Worm (Caenorhabditis elegans) whole organism, L4 larva: ENCODE data around the gene E_BE45912.2.

Experiments used
- D1046.2 ChIP-seq: fragments of 200-800 bp; sonication (Bioruptor generic); IDR thresholded peaks from 2 replicates; pipeline ENCODE4 v1.3.6; 2022; ENCODE audit warnings: missing genetic modification characterization, missing compliant biosample characterization
- F37D6.2 ChIP-seq: sonication (generic microtip); optimal IDR thresholded peaks from 2 replicates; lab custom pipeline; 2016; ENCODE audit warnings: mild to moderate bottlenecking, missing genetic modification characterization, missing compliant biosample characterization
- T20F7.1 ChIP-seq: fragments of 200-800 bp; sonication (Bioruptor generic); optimal IDR thresholded peaks from 2 replicates; lab custom pipeline; 2018; ENCODE audit warnings: mild to moderate bottlenecking, missing genetic modification characterization, missing compliant biosample characterization
- Y105C5A.15 ChIP-seq: fragments of 200-800 bp; sonication (Bioruptor generic); IDR thresholded peaks from 2 replicates; pipeline ENCODE4 v1.3.6; 2022; ENCODE audit warnings: missing genetic modification characterization, missing compliant biosample characterization
- Y5F2A.4 ChIP-seq: fragments of 200-800 bp; sonication (Bioruptor generic); optimal IDR thresholded peaks from 2 replicates; lab custom pipeline; 2018; ENCODE audit warnings: mild to moderate bottlenecking, missing genetic modification characterization, missing compliant biosample characterization
- aha-1 ChIP-seq: fragments of 150-350 bp; peaks from one replicate; lab custom pipeline; 2014; ENCODE audit warnings: missing biosample characterization, missing genetic modification characterization
- aly-2 ChIP-seq: sonication (generic microtip); optimal IDR thresholded peaks from 2 replicates; lab custom pipeline; 2018; ENCODE audit warnings: missing biosample characterization, missing genetic modification characterization
- ama-1 ChIP-seq: fragments of 150-350 bp; optimal IDR thresholded peaks from 2 replicates; lab custom pipeline; 2014; ENCODE audit warnings: inconsistent platforms, mixed read lengths
- ceh-62 ChIP-seq: sonication (generic microtip); optimal IDR thresholded peaks from 2 replicates; lab custom pipeline; 2017; ENCODE audit warnings: missing biosample characterization, missing genetic modification characterization
- ceh-82 ChIP-seq: sonication (generic microtip); optimal IDR thresholded peaks from 2 replicates; lab custom pipeline; 2017; ENCODE audit warnings: missing biosample characterization, missing genetic modification characterization
- ces-1 ChIP-seq: fragments of 150-350 bp; sonication (generic microtip); optimal IDR thresholded peaks from 4 replicates; lab custom pipeline; 2014; ENCODE audit warnings: missing biosample characterization, missing genetic modification reagents, missing genetic modification characterization
- cey-2 ChIP-seq: sonication (generic microtip); optimal IDR thresholded peaks from 3 replicates; lab custom pipeline; 2017; ENCODE audit warnings: missing genetic modification characterization, mild to moderate bottlenecking, missing compliant biosample characterization, antibody characterized with exemption, borderline replicate concordance; ENCODE audit not compliant: insufficient read depth
- daf-12 ChIP-seq: fragments of 150-350 bp; optimal IDR thresholded peaks from 2 replicates; lab custom pipeline; 2014; ENCODE audit warnings: missing biosample characterization, missing genetic modification reagents, missing genetic modification characterization
- daf-16 ChIP-seq, 3 experiments: sonication (generic microtip); optimal IDR thresholded peaks; 2 replicates each; lab custom pipeline; 2016 to 2017; ENCODE audit warnings: missing genetic modification characterization in 3 of 3, missing genetic modification reagents in 3 of 3, mild to moderate bottlenecking in 2 of 3, missing compliant biosample characterization in 2 of 3, missing biosample characterization in 1 of 3, moderate library complexity in 1 of 3
- dmd-6 ChIP-seq: fragments of 200-800 bp; sonication (Bioruptor generic); IDR thresholded peaks from 2 replicates; pipeline ENCODE4 v1.3.6; 2022; ENCODE audit warnings: missing genetic modification reagents, missing genetic modification characterization, missing compliant biosample characterization
- duxl-1 ChIP-seq: sonication (generic microtip); optimal IDR thresholded peaks from 2 replicates; lab custom pipeline; 2016; ENCODE audit warnings: mild to moderate bottlenecking, missing genetic modification characterization, moderate library complexity, missing compliant biosample characterization; ENCODE audit not compliant: poor library complexity
- egl-27 ChIP-seq: sonication (generic microtip); optimal IDR thresholded peaks from 3 replicates; lab custom pipeline; 2017; ENCODE audit warnings: missing biosample characterization, missing genetic modification reagents, missing genetic modification characterization
- egl-43 ChIP-seq: fragments of 200-800 bp; sonication (Bioruptor generic); IDR thresholded peaks from 2 replicates; pipeline ENCODE4 v1.3.6; 2022; ENCODE audit warnings: missing genetic modification reagents, missing genetic modification characterization, missing compliant biosample characterization
- gei-8 ChIP-seq: fragments of 200-800 bp; sonication (Bioruptor generic); optimal IDR thresholded peaks from 2 replicates; lab custom pipeline; 2018; ENCODE audit warnings: mild to moderate bottlenecking, missing genetic modification characterization, missing compliant biosample characterization
- hlh-11 ChIP-seq: fragments of 200-800 bp; sonication (Bioruptor generic); optimal IDR thresholded peaks from 2 replicates; lab custom pipeline; 2018; ENCODE audit warnings: mild to moderate bottlenecking, missing genetic modification characterization, missing compliant biosample characterization
- hlh-30 ChIP-seq: sonication (generic microtip); optimal IDR thresholded peaks from 2 replicates; lab custom pipeline; 2017; ENCODE audit warnings: antibody characterized with exemption, mild to moderate bottlenecking, missing genetic modification characterization, missing compliant biosample characterization; ENCODE audit not compliant: insufficient read depth
- hmg-1.1 ChIP-seq: fragments of 200-800 bp; sonication (Bioruptor generic); IDR thresholded peaks from 2 replicates; pipeline ENCODE4 v1.3.6; 2022; ENCODE audit warnings: missing genetic modification reagents, missing genetic modification characterization, missing compliant biosample characterization
- lir-3 ChIP-seq: sonication (generic microtip); optimal IDR thresholded peaks from 2 replicates; lab custom pipeline; 2016; ENCODE audit warnings: mild to moderate bottlenecking, missing genetic modification characterization, missing compliant biosample characterization
- madf-9 ChIP-seq: fragments of 200-800 bp; sonication (Bioruptor generic); conservative IDR thresholded peaks from 2 replicates; pipeline ENCODE4 v1.3.6; 2022; ENCODE audit warnings: missing genetic modification reagents, missing genetic modification characterization, missing compliant biosample characterization
- mdl-1 ChIP-seq, 2 experiments: fragments of 150-350 bp in 1 of 2; sonication (generic microtip) in 1 of 2; optimal IDR thresholded peaks; 2 replicates each; lab custom pipeline; 2014 to 2017; ENCODE audit warnings: missing biosample characterization in 2 of 2, missing genetic modification characterization in 2 of 2
- mdt-29 ChIP-seq: fragments of 200-800 bp; sonication (Bioruptor generic); IDR thresholded peaks from 2 replicates; pipeline ENCODE4 v1.3.6; 2022; ENCODE audit warnings: missing genetic modification reagents, missing genetic modification characterization, missing compliant biosample characterization
- mep-1 ChIP-seq: fragments of 150-350 bp; sonication (generic microtip); optimal IDR thresholded peaks from 3 replicates; lab custom pipeline; 2014; ENCODE audit warnings: missing biosample characterization, missing genetic modification characterization
- mxl-3 ChIP-seq: fragments of 200-800 bp; sonication (Bioruptor generic); optimal IDR thresholded peaks from 2 replicates; lab custom pipeline; 2018; ENCODE audit warnings: mild to moderate bottlenecking, missing genetic modification characterization, missing compliant biosample characterization
- nhr-10 ChIP-seq: fragments of 150-350 bp; optimal IDR thresholded peaks from 2 replicates; lab custom pipeline; 2014; ENCODE audit warnings: missing biosample characterization, missing genetic modification characterization
- nhr-28 ChIP-seq: fragments of 150-350 bp; optimal IDR thresholded peaks from 2 replicates; lab custom pipeline; 2014; ENCODE audit warnings: missing biosample characterization, missing genetic modification characterization
- nhr-48 ChIP-seq: sonication (generic microtip); optimal IDR thresholded peaks from 2 replicates; lab custom pipeline; 2016; ENCODE audit warnings: mild to moderate bottlenecking, missing genetic modification characterization, missing compliant biosample characterization
- nhr-6 ChIP-seq: fragments of 150-350 bp; optimal IDR thresholded peaks from 2 replicates; lab custom pipeline; 2014; ENCODE audit warnings: missing biosample characterization, missing genetic modification characterization
- nhr-76 ChIP-seq: fragments of 150-350 bp; optimal IDR thresholded peaks from 2 replicates; lab custom pipeline; 2014; ENCODE audit warnings: missing biosample characterization, missing genetic modification characterization
- pha-4 ChIP-seq, 2 experiments: fragments of 150-350 bp in 1 of 2; fragments of 200-800 bp in 1 of 2; sonication (Bioruptor generic) in 1 of 2; IDR thresholded peaks in 1 of 2; optimal IDR thresholded peaks in 1 of 2; 2 replicates each; pipeline versions ENCODE4 v1.3.6 to Lab custom; 2014 to 2022; ENCODE audit warnings: missing genetic modification characterization in 2 of 2, missing genetic modification reagents in 2 of 2, missing biosample characterization in 1 of 2, missing compliant biosample characterization in 1 of 2
- pqm-1 ChIP-seq: sonication (generic microtip); optimal IDR thresholded peaks from 2 replicates; lab custom pipeline; 2017; ENCODE audit warnings: missing biosample characterization, missing genetic modification characterization
- saeg-2 ChIP-seq: fragments of 200-800 bp; sonication (Bioruptor generic); IDR thresholded peaks from 2 replicates; pipeline ENCODE4 v1.3.6; 2022; ENCODE audit warnings: missing genetic modification reagents, missing genetic modification characterization, missing compliant biosample characterization
- set-16 ChIP-seq: fragments of 200-800 bp; sonication (Bioruptor generic); IDR thresholded peaks from 2 replicates; pipeline ENCODE4 v1.3.6; 2022; ENCODE audit warnings: missing genetic modification reagents, missing genetic modification characterization, missing compliant biosample characterization
- skn-1 ChIP-seq: fragments of 150-350 bp; optimal IDR thresholded peaks from 2 replicates; lab custom pipeline; 2014; ENCODE audit warnings: missing biosample characterization, missing genetic modification characterization
- snpc-4 ChIP-seq: fragments of 150-350 bp; optimal IDR thresholded peaks from 2 replicates; lab custom pipeline; 2014; ENCODE audit warnings: missing biosample characterization, missing genetic modification characterization
- spr-3 ChIP-seq: fragments of 200-800 bp; sonication (Bioruptor generic); optimal IDR thresholded peaks from 2 replicates; lab custom pipeline; 2018; ENCODE audit warnings: mild to moderate bottlenecking, missing genetic modification characterization, missing compliant biosample characterization
- tag-97 ChIP-seq: fragments of 200-800 bp; sonication (Bioruptor generic); IDR thresholded peaks from 2 replicates; pipeline ENCODE4 v1.3.6; 2022; ENCODE audit warnings: missing genetic modification characterization, missing compliant biosample characterization
- unc-62 ChIP-seq, 3 experiments: fragments of 150-350 bp in 1 of 3; sonication (generic microtip); optimal IDR thresholded peaks in 2 of 3; peaks in 1 of 3; 1 replicate in 1 of 3; 2 replicates in 2 of 3; lab custom pipeline; 2014 to 2017; ENCODE audit warnings: missing biosample characterization in 3 of 3, missing genetic modification characterization in 3 of 3, missing genetic modification reagents in 3 of 3, missing genotype in 1 of 3
- vab-7 ChIP-seq: fragments of 200-800 bp; sonication (Bioruptor generic); IDR thresholded peaks from 2 replicates; pipeline ENCODE4 v1.3.6; 2022; ENCODE audit warnings: missing genetic modification reagents, missing genetic modification characterization, missing compliant biosample characterization
- zag-1 ChIP-seq: fragments of 150-350 bp; optimal IDR thresholded peaks from 2 replicates; lab custom pipeline; 2014; ENCODE audit warnings: missing biosample characterization, missing genetic modification characterization
- zfp-3 ChIP-seq: fragments of 200-800 bp; sonication (Bioruptor generic); conservative IDR thresholded peaks from 2 replicates; pipeline ENCODE4 v1.3.6; 2022; ENCODE audit warnings: missing genetic modification reagents, missing genetic modification characterization, missing compliant biosample characterization
- zip-11 ChIP-seq: fragments of 200-800 bp; sonication (Bioruptor generic); IDR thresholded peaks from 2 replicates; pipeline ENCODE4 v1.3.6; 2022; ENCODE audit warnings: missing genetic modification characterization, missing compliant biosample characterization
- zip-2 ChIP-seq: fragments of 150-350 bp; optimal IDR thresholded peaks from 2 replicates; lab custom pipeline; 2014; ENCODE audit warnings: missing biosample characterization, missing genetic modification characterization
- ztf-7 ChIP-seq: fragments of 150-350 bp; optimal IDR thresholded peaks from 2 replicates; lab custom pipeline; 2014; ENCODE audit warnings: missing biosample characterization, missing genetic modification characterization

E_BE45912.2 gene

ce11 chrIII:1030965-1031364, at the start of gene E_BE45912.2, which contains the start of gene clc-26:
Gene E_BE45912.2, minus strand, starts transcription at chrIII:1031103.
Gene clc-26, minus strand, starts transcription at chrIII:1031065.
- TF ChIP-seq unc-62 (GFP tag; optimal IDR thresholded peaks at IDR 0.05 in 1 of 2; lab: Kevin White, UChicago), result peak in 1 of 2 experiments; percentile 9
- no peak for TF ChIP-seq unc-62 (tag; optimal IDR thresholded peaks at IDR 0.05; lab: Kevin White, UChicago)
- TF ChIP-seq F37D6.2 (tag; lab: Kevin White, UChicago), result no peak

ce11 chrIII:1080536-1080935, 49.6 kb upstream of the E_BE45912.2 start, which contains the start of the genes rab-18 and kbp-4:
Gene rab-18, minus strand, starts transcription at chrIII:1080775.
Gene kbp-4, plus strand, starts transcription at chrIII:1080901.
- no peak for TF ChIP-seq Y105C5A.15 (GFP tag; lab: Robert Waterston, UW)
- no peak for TF ChIP-seq tag-97 (GFP tag; lab: Robert Waterston, UW)
- TF ChIP-seq zag-1, result no peak
- peak; percentile 73 for TF ChIP-seq duxl-1 (tag; lab: Kevin White, UChicago)
- TF ChIP-seq hlh-11 (tag; lab: Kevin White, UChicago), result peak; percentile 91
- TF ChIP-seq spr-3 (GFP tag; lab: Kevin White, UChicago), result no peak
- no peak for TF ChIP-seq madf-9 (GFP tag; lab: Robert Waterston, UW)
- TF ChIP-seq ztf-7 (tag; lab: Kevin White, UChicago), result peak; percentile 64
- no peak for TF ChIP-seq zip-11 (GFP tag; lab: Robert Waterston, UW)
- peak; percentile 56 to 96 for TF ChIP-seq mdl-1 (tag; optimal IDR thresholded peaks at IDR 0.05; lab: Kevin White, UChicago)
- peak; percentile 70; the same call in 1 of the 2 replicates for TF ChIP-seq mdt-29 (GFP tag; lab: Robert Waterston, UW)
- peak; percentile 68 for TF ChIP-seq ama-1 (lab: Kevin White, UChicago)
- peak; percentile 80 for TF ChIP-seq dmd-6 (GFP tag; lab: Robert Waterston, UW)
- peak; percentile 58 for TF ChIP-seq mxl-3 (GFP tag; lab: Kevin White, UChicago)
- peak; percentile 88 for TF ChIP-seq nhr-28 (tag; lab: Kevin White, UChicago)
- TF ChIP-seq cey-2 (tag; lab: Kevin White, UChicago), result no peak
- no peak for TF ChIP-seq nhr-48 (tag; lab: Kevin White, UChicago)
- peak; percentile 25 to 76 for TF ChIP-seq daf-16 (GFP tag; optimal IDR thresholded peaks at IDR 0.05; lab: Kevin White, UChicago)
- TF ChIP-seq daf-16 (tag; optimal IDR thresholded peaks at IDR 0.05; lab: Kevin White, UChicago), result peak; percentile 77
- no peak for TF ChIP-seq lir-3
- no peak for TF ChIP-seq T20F7.1 (GFP tag; lab: Kevin White, UChicago)
- peak; percentile 79 for TF ChIP-seq pha-4 (GFP tag; IDR thresholded peaks at IDR 0.05; lab: Robert Waterston, UW)
- peak; percentile 34 for TF ChIP-seq pha-4 (tag; optimal IDR thresholded peaks at IDR 0.05; lab: Kevin White, UChicago)
- TF ChIP-seq nhr-76 (tag; lab: Kevin White, UChicago), result peak; percentile 21
- TF ChIP-seq zfp-3 (GFP tag; lab: Robert Waterston, UW), result no peak; the same call in 1 of the 2 replicates
- TF ChIP-seq egl-27 (tag; lab: Kevin White, UChicago), result no peak
- TF ChIP-seq vab-7 (GFP tag; lab: Robert Waterston, UW), result peak; percentile 19; the same call in 1 of the 2 replicates
- peak; percentile 100 for TF ChIP-seq hlh-30 (tag; lab: Kevin White, UChicago)
- no peak for TF ChIP-seq ceh-82
- peak; percentile 99 for TF ChIP-seq aha-1 (tag; lab: Kevin White, UChicago)
- no peak for TF ChIP-seq daf-12 (tag; lab: Kevin White, UChicago)
- no peak for TF ChIP-seq snpc-4 (tag; lab: Kevin White, UChicago)
- TF ChIP-seq hmg-1.1 (GFP tag; lab: Robert Waterston, UW), result peak; percentile 83
- TF ChIP-seq ces-1, result no peak
- TF ChIP-seq saeg-2 (GFP tag; lab: Robert Waterston, UW), result no peak
- peak; percentile 98 for TF ChIP-seq mep-1 (tag; lab: Kevin White, UChicago)
- TF ChIP-seq gei-8, result no peak
- no peak for TF ChIP-seq Y5F2A.4 (GFP tag; lab: Kevin White, UChicago)
- TF ChIP-seq nhr-10 (tag; lab: Kevin White, UChicago), result peak; percentile 6
- peak; percentile 38 for TF ChIP-seq pqm-1 (tag; lab: Kevin White, UChicago)
- TF ChIP-seq ceh-62 (tag; lab: Kevin White, UChicago), result no peak
- no peak for TF ChIP-seq aly-2
- TF ChIP-seq nhr-6 (tag; lab: Kevin White, UChicago), result peak; percentile 93
- TF ChIP-seq skn-1 (tag; lab: Kevin White, UChicago), result no peak
- peak; percentile 49 for TF ChIP-seq zip-2 (tag; lab: Kevin White, UChicago)
- no peak for TF ChIP-seq D1046.2 (GFP tag; lab: Robert Waterston, UW)
- TF ChIP-seq set-16 (GFP tag; lab: Robert Waterston, UW), result no peak
- 0 out of 2 replicates have a peak, but pooled peaks have one; percentile 27 for TF ChIP-seq egl-43
